Fruit fly (Drosophila melanogaster): Measurements from ENCODE around the gene Elo68beta.

DNA sequence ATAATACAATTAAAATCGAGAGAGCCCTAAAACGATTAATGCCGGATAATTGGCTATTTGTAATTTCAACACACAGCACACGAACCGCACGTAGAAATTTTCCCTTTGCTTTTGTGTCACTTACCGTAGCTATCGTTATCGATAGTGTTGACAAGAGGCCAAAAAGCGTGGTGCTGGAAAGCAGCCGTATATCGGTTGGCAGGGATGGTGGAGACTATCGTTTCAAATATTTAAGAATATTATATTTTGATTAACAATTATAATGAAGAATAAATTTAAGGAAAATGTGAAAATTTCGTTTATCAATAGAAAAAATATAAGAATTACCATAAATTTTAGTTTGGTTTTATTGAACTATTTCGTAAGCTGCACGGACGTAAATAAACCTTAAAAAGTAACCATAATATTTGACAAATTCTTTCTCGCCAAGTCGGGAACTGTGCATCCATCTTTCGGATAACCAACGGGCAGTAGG is 8.4 kb downstream of the Elo68beta start, which contains the start of gene JIL-1:
- TF ChIP-seq psq (optimal IDR thresholded peaks at IDR 0.05), result no peak
- TF ChIP-seq Myc (optimal IDR thresholded peaks at IDR 0.05), result no peak
- TF ChIP-seq h (optimal IDR thresholded peaks at IDR 0.05), result no peak
- no peak for TF ChIP-seq Sin3A (optimal IDR thresholded peaks at IDR 0.05)
- no peak for TF ChIP-seq insv (optimal IDR thresholded peaks at IDR 0.05)
- TF ChIP-seq ttk (optimal IDR thresholded peaks at IDR 0.05), result no peak

All from Kc167 (cell line).